Fruit fly (Drosophila melanogaster): ENCODE data around the gene CG7142.

The CG7142 gene

DNA sequence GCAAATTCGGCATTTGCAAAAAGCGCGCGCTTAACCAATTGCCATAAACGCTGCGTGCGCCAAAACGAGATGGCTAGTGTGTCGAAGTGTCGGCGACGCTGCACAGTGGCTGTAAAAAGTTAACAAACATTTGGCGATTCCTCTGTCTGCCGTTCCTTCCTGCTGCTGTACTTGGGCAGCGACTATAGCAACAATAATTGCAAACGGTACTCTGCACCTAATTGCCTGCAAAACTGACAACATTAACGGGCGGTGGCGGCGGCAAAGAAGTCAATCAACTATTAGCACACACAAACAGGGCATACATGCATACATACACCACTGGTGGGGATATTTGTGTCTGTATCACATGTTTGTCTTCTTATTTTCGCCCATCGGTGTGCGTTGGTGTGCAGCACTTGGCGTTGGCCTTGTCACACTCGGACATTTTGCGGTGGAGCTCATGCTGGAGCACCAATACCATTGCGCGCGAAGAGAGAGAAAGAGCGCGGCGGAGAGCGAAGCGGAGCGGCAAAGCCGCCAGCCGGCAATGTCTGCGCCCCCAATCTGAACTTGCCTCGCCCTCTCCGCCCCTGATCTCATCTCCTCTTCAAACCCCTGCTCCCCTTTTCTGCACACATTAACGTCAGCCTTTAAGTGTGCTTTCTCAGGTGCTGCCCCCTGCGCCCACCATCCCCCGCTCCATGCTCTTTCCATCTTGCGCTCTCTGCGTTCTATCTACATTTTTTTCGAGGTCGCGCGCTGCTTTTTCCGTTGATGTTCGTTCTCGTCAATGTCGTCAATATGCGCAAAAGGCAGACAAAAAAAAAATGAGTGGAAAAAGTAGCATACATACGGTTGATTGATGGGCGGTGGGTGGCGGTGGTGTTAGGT is 34.9 kb downstream of the CG7142 start (continued):
- TF ChIP-seq NfI (GFP tag; optimal IDR thresholded peaks at IDR 0.05) (peak; percentile 6), Dref (GFP tag; IDR thresholded peaks at IDR 0.05) (0 out of 2 replicates have a peak, but pooled peaks have one; percentile 13), CG11085 (GFP tag; IDR thresholded peaks at IDR 0.05) (0 out of 2 replicates have a peak, but pooled peaks have one; percentile 25), pros (GFP tag; optimal IDR thresholded peaks at IDR 0.05) (no peak), CG9932 (GFP tag; IDR thresholded peaks at IDR 0.05) (peak; percentile 40; the same call in 1 of the 2 replicates), BtbVII (GFP tag; optimal IDR thresholded peaks at IDR 0.05) (no peak), chif (GFP tag; optimal IDR thresholded peaks at IDR 0.05) (no peak), ato (GFP tag; IDR thresholded peaks at IDR 0.05; ENCODE audit: partially characterized antibody) (no peak; the same call in 1 of the 2 replicates), CG2120 (GFP tag; optimal IDR thresholded peaks at IDR 0.05) (peak; percentile 37), CG9437 (GFP tag; optimal IDR thresholded peaks at IDR 0.05) (peak; percentile 22), CG3847 (GFP tag; IDR thresholded peaks at IDR 0.05) (peak; percentile 21; the same call in 1 of the 2 replicates), Fer1 (GFP tag; optimal IDR thresholded peaks at IDR 0.05) (peak; percentile 9), HmgD (GFP tag; optimal IDR thresholded peaks at IDR 0.05) (peak; percentile 26), CG10565 (GFP tag; optimal IDR thresholded peaks at IDR 0.05) (no peak), Adf1 (GFP tag; IDR thresholded peaks at IDR 0.05) (peak; percentile 71), ttk (GFP tag; IDR thresholded peaks at IDR 0.05) (peak; percentile 42), CG32772 (GFP tag; IDR thresholded peaks at IDR 0.05) (no peak), pzg (GFP tag; optimal IDR thresholded peaks at IDR 0.05) (peak; percentile 8), sqz (GFP tag; optimal IDR thresholded peaks at IDR 0.05) (peak; percentile 48), lbe (GFP tag; optimal IDR thresholded peaks at IDR 0.05) (peak; percentile 16), slbo (GFP tag; IDR thresholded peaks at IDR 0.05) (peak; percentile 13; the same call in 1 of the 2 replicates), CG1603 (tag; optimal IDR thresholded peaks at IDR 0.05) (peak; percentile 15), pan (optimal IDR thresholded peaks at IDR 0.05) (no peak), pan (GFP tag; optimal IDR thresholded peaks at IDR 0.05 in 1 of 2, IDR thresholded peaks at IDR 0.05 in 1 of 2) (no peak), lmd (GFP tag; IDR thresholded peaks at IDR 0.05) (peak; percentile 42; the same call in 1 of the 2 replicates), corto (GFP tag; optimal IDR thresholded peaks at IDR 0.05) (peak; percentile 48), Ets97D (GFP tag; optimal IDR thresholded peaks at IDR 0.05) (no peak), ERR (GFP tag; optimal IDR thresholded peaks at IDR 0.05) (peak; percentile 69), CG11456 (GFP tag; IDR thresholded peaks at IDR 0.05) (0 out of 3 replicates have a peak, but pooled peaks have one; percentile 42), CG34224 (GFP tag; IDR thresholded peaks at IDR 0.05; ENCODE audit: partially characterized antibody) (0 out of 3 replicates have a peak, but pooled peaks have one; percentile 19), CG15269 (tag; optimal IDR thresholded peaks at IDR 0.05) (peak; percentile 29), Taf1 (GFP tag; IDR thresholded peaks at IDR 0.05) (peak; percentile 23; the same call in 1 of the 2 replicates), dysf (GFP tag; IDR thresholded peaks at IDR 0.05) (peak; percentile 41; the same call in 1 of the 3 replicates), br (optimal IDR thresholded peaks at IDR 0.05) (no peak), exex (tag; optimal IDR thresholded peaks at IDR 0.05) (peak; percentile 28), Oli (tag; optimal IDR thresholded peaks at IDR 0.05) (peak; percentile 38), CG1602 (GFP tag; optimal IDR thresholded peaks at IDR 0.05) (no peak), CG13296 (GFP tag; optimal IDR thresholded peaks at IDR 0.05) (no peak), so (GFP tag; IDR thresholded peaks at IDR 0.05) (0 out of 3 replicates have a peak, but pooled peaks have one; percentile 21), mam (GFP tag; optimal IDR thresholded peaks at IDR 0.05) (no peak), hb (GFP tag; IDR thresholded peaks at IDR 0.05; ENCODE audit: partially characterized antibody) (no peak), Hr3 (GFP tag; optimal IDR thresholded peaks at IDR 0.05) (no peak), chinmo (GFP tag; IDR thresholded peaks at IDR 0.05; ENCODE audit: partially characterized antibody) (peak; percentile 87), CG4424 (GFP tag; optimal IDR thresholded peaks at IDR 0.05) (no peak), CG5953 (GFP tag; IDR thresholded peaks at IDR 0.05) (0 out of 2 replicates have a peak, but pooled peaks have one; percentile 5), CHES-1-like (GFP tag; optimal IDR thresholded peaks at IDR 0.05) (peak; percentile 12), row (GFP tag; IDR thresholded peaks at IDR 0.05) (peak; percentile 63), CG13287 (GFP tag; IDR thresholded peaks at IDR 0.05; ENCODE audit: partially characterized antibody) (0 out of 2 replicates have a peak, but pooled peaks have one; percentile 29)
